Fruit fly (Drosophila melanogaster): ENCODE data around the gene CG33120.
A peak's percentile ranks its signal among the peaks of the same experiment; 100 is the strongest.

Gene CG33120

DNA sequence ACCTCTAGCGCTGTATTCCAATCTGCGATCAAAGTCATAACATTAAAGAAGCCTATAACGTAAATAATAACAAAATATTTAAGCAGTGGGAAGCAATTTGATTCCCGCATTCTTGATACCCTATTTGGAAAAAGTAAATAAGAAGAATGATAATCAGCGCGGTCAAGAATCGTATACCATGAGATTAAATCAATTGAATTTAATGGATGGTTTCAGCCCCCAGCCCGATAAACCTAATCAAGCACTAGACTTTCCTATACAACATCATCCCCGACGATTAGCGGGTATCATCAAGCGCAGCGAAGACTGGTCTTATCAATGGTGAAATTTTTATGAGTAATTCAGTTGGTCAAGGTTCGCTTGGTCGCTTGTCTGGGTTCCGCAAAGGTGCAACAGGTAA lies 819 bp downstream of the CG33120 start:
- TF ChIP-seq Crg-1 (GFP tag; optimal IDR thresholded peaks at IDR 0.05) (no peak), CG14711 (tag; optimal IDR thresholded peaks at IDR 0.05) (no peak), kay (GFP tag; ENCODE audit: borderline replicate concordance) (no peak), pad (GFP tag; optimal IDR thresholded peaks at IDR 0.05) (no peak), CG7045 (GFP tag; optimal IDR thresholded peaks at IDR 0.05) (no peak), ovo (GFP tag; optimal IDR thresholded peaks at IDR 0.05) (no peak), Hr96 (GFP tag; optimal IDR thresholded peaks at IDR 0.05) (no peak), cic (GFP tag; optimal IDR thresholded peaks at IDR 0.05) (no peak), CG11617 (GFP tag; optimal IDR thresholded peaks at IDR 0.05) (no peak), CG5204 (GFP tag; optimal IDR thresholded peaks at IDR 0.05) (no peak), bab1 (GFP tag; optimal IDR thresholded peaks at IDR 0.05) (no peak), CG1620 (GFP tag; optimal IDR thresholded peaks at IDR 0.05) (no peak), Clk (GFP tag; optimal IDR thresholded peaks at IDR 0.05) (no peak), Mnt (GFP tag; optimal IDR thresholded peaks at IDR 0.05) (no peak), CG33017 (tag; optimal IDR thresholded peaks at IDR 0.05) (no peak), tj (GFP tag; optimal IDR thresholded peaks at IDR 0.05) (no peak), CG7101 (tag; optimal IDR thresholded peaks at IDR 0.05) (no peak), toe (GFP tag; optimal IDR thresholded peaks at IDR 0.05) (no peak), CG12768 (GFP tag; optimal IDR thresholded peaks at IDR 0.05) (no peak), cnc (optimal IDR thresholded peaks at IDR 0.05) (no peak)

DNA sequence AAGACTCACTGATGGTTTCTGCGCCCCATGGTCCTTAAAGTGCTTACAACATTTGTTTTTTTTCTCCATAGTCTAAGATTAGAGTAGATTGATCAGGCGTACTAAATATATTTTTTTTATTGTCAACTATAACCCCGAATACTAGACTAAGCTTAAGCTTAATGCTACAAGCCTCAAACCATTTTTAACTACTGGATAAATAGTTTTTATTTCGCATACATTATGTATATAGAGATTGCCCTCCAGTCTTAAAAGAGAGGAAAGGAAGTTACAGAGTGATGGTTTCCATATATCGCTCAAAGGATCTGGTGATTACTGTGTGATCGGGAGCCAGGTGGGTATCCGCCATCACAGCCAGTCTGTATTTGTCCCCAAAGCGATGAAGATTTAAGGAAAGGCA lies 3.2 kb downstream of the CG33120 start, which contains the start of gene CG31752:
CG31752 (minus strand) TSS at position 101 of the 400 bp plus-strand sequence.
- no peak for TF ChIP-seq CG11617 (GFP tag; optimal IDR thresholded peaks at IDR 0.05)
- TF ChIP-seq Crg-1 (GFP tag; optimal IDR thresholded peaks at IDR 0.05), result no peak
- TF ChIP-seq pad (GFP tag; optimal IDR thresholded peaks at IDR 0.05), result no peak
- no peak for TF ChIP-seq bab1 (GFP tag; optimal IDR thresholded peaks at IDR 0.05)
- no peak for TF ChIP-seq cnc (optimal IDR thresholded peaks at IDR 0.05)
- no peak for TF ChIP-seq cic (GFP tag; optimal IDR thresholded peaks at IDR 0.05)
- no peak for TF ChIP-seq CG7045 (GFP tag; optimal IDR thresholded peaks at IDR 0.05)
- no peak for TF ChIP-seq Hr96 (GFP tag; optimal IDR thresholded peaks at IDR 0.05)
- no peak for TF ChIP-seq CG33017 (tag; optimal IDR thresholded peaks at IDR 0.05)

dm6 chr2L:18839143-18839872 lies 5.1 kb downstream of the CG33120 start, which contains the start of gene CG10600:
TSS of gene CG10600 (minus strand) at chr2L:18839679.
- TF ChIP-seq bab1 (GFP tag; optimal IDR thresholded peaks at IDR 0.05) (peak; percentile 73), CG5204 (GFP tag; optimal IDR thresholded peaks at IDR 0.05) (peak; percentile 85), CG14711 (tag; optimal IDR thresholded peaks at IDR 0.05) (peak; percentile 74), cic (GFP tag; optimal IDR thresholded peaks at IDR 0.05) (peak; percentile 71), CG1620 (GFP tag; optimal IDR thresholded peaks at IDR 0.05) (peak; percentile 95), CG12768 (GFP tag; optimal IDR thresholded peaks at IDR 0.05) (peak; percentile 84), Hr96 (GFP tag; optimal IDR thresholded peaks at IDR 0.05) (peak; percentile 92), pad (GFP tag; optimal IDR thresholded peaks at IDR 0.05) (peak; percentile 84), cnc (optimal IDR thresholded peaks at IDR 0.05) (no peak), CG7101 (tag; optimal IDR thresholded peaks at IDR 0.05) (peak; percentile 88), CG33017 (tag; optimal IDR thresholded peaks at IDR 0.05) (peak; percentile 66), Mnt (GFP tag; optimal IDR thresholded peaks at IDR 0.05) (peak; percentile 92), tj (GFP tag; optimal IDR thresholded peaks at IDR 0.05) (peak; percentile 51), toe (GFP tag; optimal IDR thresholded peaks at IDR 0.05) (peak; percentile 88), CG11617 (GFP tag; optimal IDR thresholded peaks at IDR 0.05) (peak; percentile 81), kay (GFP tag; ENCODE audit: borderline replicate concordance) (no peak), Crg-1 (GFP tag; optimal IDR thresholded peaks at IDR 0.05) (peak; percentile 95), ovo (GFP tag; optimal IDR thresholded peaks at IDR 0.05) (peak; percentile 79), Clk (GFP tag; optimal IDR thresholded peaks at IDR 0.05) (peak; percentile 84), CG7045 (GFP tag; optimal IDR thresholded peaks at IDR 0.05) (peak; percentile 69)

dm6 chr2L:18834525-18834924 lies 9.9 kb downstream of the CG33120 start:
- TF ChIP-seq Crg-1 (GFP tag; optimal IDR thresholded peaks at IDR 0.05), result no peak
- no peak for TF ChIP-seq cnc (optimal IDR thresholded peaks at IDR 0.05)
- TF ChIP-seq Mnt (GFP tag; optimal IDR thresholded peaks at IDR 0.05), result no peak
- no peak for TF ChIP-seq CG12768 (GFP tag; optimal IDR thresholded peaks at IDR 0.05)
- TF ChIP-seq tj (GFP tag; optimal IDR thresholded peaks at IDR 0.05), result no peak
- TF ChIP-seq toe (GFP tag; optimal IDR thresholded peaks at IDR 0.05), result no peak
- no peak for TF ChIP-seq ovo (GFP tag; optimal IDR thresholded peaks at IDR 0.05)
- no peak for TF ChIP-seq CG5204 (GFP tag; optimal IDR thresholded peaks at IDR 0.05)
- no peak for TF ChIP-seq kay (GFP tag; ENCODE audit: borderline replicate concordance)
- no peak for TF ChIP-seq Hr96 (GFP tag; optimal IDR thresholded peaks at IDR 0.05)
- no peak for TF ChIP-seq pad (GFP tag; optimal IDR thresholded peaks at IDR 0.05)
- no peak for TF ChIP-seq CG11617 (GFP tag; optimal IDR thresholded peaks at IDR 0.05)
- TF ChIP-seq CG7101 (tag; optimal IDR thresholded peaks at IDR 0.05), result no peak
- no peak for TF ChIP-seq Clk (GFP tag; optimal IDR thresholded peaks at IDR 0.05)
- no peak for TF ChIP-seq cic (GFP tag; optimal IDR thresholded peaks at IDR 0.05)

DNA sequence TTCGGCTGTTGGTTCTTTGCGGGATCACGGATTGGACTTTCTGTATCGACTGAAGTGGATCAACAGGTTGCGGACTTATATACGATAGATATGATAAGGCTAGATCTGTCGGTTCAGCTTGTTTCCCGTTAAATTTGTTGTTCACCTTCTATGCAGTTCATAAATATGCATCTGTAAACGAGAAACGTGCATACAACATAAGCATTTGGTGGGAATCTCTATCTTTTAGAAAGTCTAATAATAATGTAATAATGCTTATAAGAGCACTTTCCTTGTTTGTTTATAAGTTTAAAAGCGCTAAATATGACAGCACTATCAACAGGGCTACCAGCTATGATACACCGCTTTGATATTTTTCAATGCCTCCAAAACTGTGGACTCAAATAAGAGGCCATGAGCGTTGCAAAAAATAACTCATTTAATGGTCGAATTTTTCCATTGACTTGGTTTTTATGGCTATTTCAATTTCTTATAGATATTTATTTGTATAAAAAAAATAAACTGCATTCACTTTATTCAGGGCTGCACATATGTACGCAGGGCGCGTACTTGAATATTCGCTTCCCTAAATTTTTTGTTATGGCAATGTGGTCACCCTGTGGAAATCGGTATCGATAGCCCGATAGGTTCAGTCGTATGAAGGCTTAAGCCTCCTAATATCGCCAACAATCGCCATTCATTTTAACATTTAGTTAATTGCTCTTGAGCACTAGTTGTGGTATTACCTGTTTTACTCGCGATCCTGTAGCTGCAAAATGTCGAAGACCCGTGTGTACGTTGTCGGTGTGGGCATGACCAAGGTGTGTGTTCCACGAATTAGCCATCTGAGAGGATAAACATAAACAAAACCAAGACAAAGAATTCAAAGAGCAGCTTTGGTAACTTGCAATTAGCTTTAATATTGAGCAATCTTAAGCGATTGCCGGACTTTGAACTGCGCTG lies 13.5 kb downstream of the CG33120 start, which contains the start of the genes CG17597 and ScpX:
CG17597 (minus strand) TSS at position 567 of the 942 bp plus-strand sequence.
ScpX (plus strand) TSS at position 643 of the 942 bp plus-strand sequence.
- TF ChIP-seq Mnt (GFP tag; optimal IDR thresholded peaks at IDR 0.05), result peak; percentile 55
- TF ChIP-seq CG7045 (GFP tag; optimal IDR thresholded peaks at IDR 0.05), result peak; percentile 44
- peak; percentile 34 for TF ChIP-seq CG33017 (tag; optimal IDR thresholded peaks at IDR 0.05)
- TF ChIP-seq CG11617 (GFP tag; optimal IDR thresholded peaks at IDR 0.05), result peak; percentile 50
- TF ChIP-seq bab1 (GFP tag; optimal IDR thresholded peaks at IDR 0.05), result peak; percentile 46
- TF ChIP-seq Crg-1 (GFP tag; optimal IDR thresholded peaks at IDR 0.05), result no peak
- peak; percentile 57 for TF ChIP-seq CG14711 (tag; optimal IDR thresholded peaks at IDR 0.05)
- peak; percentile 62 for TF ChIP-seq CG1620 (GFP tag; optimal IDR thresholded peaks at IDR 0.05)
- no peak for TF ChIP-seq kay (GFP tag; ENCODE audit: borderline replicate concordance)
- peak; percentile 59 for TF ChIP-seq Hr96 (GFP tag; optimal IDR thresholded peaks at IDR 0.05)
- TF ChIP-seq toe (GFP tag; optimal IDR thresholded peaks at IDR 0.05), result peak; percentile 83
- TF ChIP-seq pad (GFP tag; optimal IDR thresholded peaks at IDR 0.05), result peak; percentile 17
- TF ChIP-seq cic (GFP tag; optimal IDR thresholded peaks at IDR 0.05), result no peak
- TF ChIP-seq cnc (optimal IDR thresholded peaks at IDR 0.05), result no peak
- peak; percentile 42 for TF ChIP-seq Clk (GFP tag; optimal IDR thresholded peaks at IDR 0.05)
- TF ChIP-seq CG12768 (GFP tag; optimal IDR thresholded peaks at IDR 0.05), result peak; percentile 42
- peak; percentile 50 for TF ChIP-seq CG7101 (tag; optimal IDR thresholded peaks at IDR 0.05)
- peak; percentile 6 for TF ChIP-seq ovo (GFP tag; optimal IDR thresholded peaks at IDR 0.05)
- peak; percentile 25 for TF ChIP-seq tj (GFP tag; optimal IDR thresholded peaks at IDR 0.05)
- TF ChIP-seq CG5204 (GFP tag; optimal IDR thresholded peaks at IDR 0.05), result peak; percentile 76
